Fruit fly (Drosophila melanogaster) whole organism, prepupa: ENCODE results near the gene Mul1.

ENCODE experiments used
- CG11762 ChIP-seq: fragments of 200-800 bp; sonication (Bioruptor generic); optimal IDR thresholded peaks from 3 replicates; lab custom pipeline; 2016; ENCODE audit warnings: missing biosample characterization, missing genetic modification characterization; ENCODE audit not compliant: insufficient read depth
- CG15336 ChIP-seq: fragments of 200-800 bp; sonication (Bioruptor generic); IDR thresholded peaks from 2 replicates; pipeline ENCODE4 v1.3.6; 2022; ENCODE audit warnings: missing biosample characterization, missing genetic modification characterization
- CG1621 ChIP-seq: fragments of 200-800 bp; sonication (Bioruptor generic); optimal IDR thresholded peaks from 3 replicates; lab custom pipeline; 2018; ENCODE audit warnings: missing biosample characterization, mild to moderate bottlenecking, missing genetic modification characterization
- CG3032 ChIP-seq: fragments of 200-800 bp; optimal IDR thresholded peaks from 2 replicates; lab custom pipeline; 2019; ENCODE audit warnings: missing biosample characterization, mild to moderate bottlenecking, missing genetic modification characterization, moderate library complexity
- CG31627 ChIP-seq: fragments of 200-800 bp; sonication (Bioruptor generic); optimal IDR thresholded peaks from 3 replicates; lab custom pipeline; 2016; ENCODE audit warnings: missing biosample characterization, missing genetic modification characterization
- CG32006 ChIP-seq: fragments of 200-800 bp; sonication (Bioruptor generic); optimal IDR thresholded peaks from 3 replicates; lab custom pipeline; 2017; ENCODE audit warnings: missing biosample characterization, mild to moderate bottlenecking, missing genetic modification characterization
- CG34406 ChIP-seq: fragments of 200-800 bp; sonication (Bioruptor generic); optimal IDR thresholded peaks from 3 replicates; lab custom pipeline; 2016; ENCODE audit warnings: missing biosample characterization, missing genetic modification characterization
- CG3919 ChIP-seq: fragments of 200-800 bp; sonication (Bioruptor generic); optimal IDR thresholded peaks from 3 replicates; lab custom pipeline; 2016; ENCODE audit warnings: missing biosample characterization, missing genetic modification characterization
- CG4318 ChIP-seq: fragments of 200-800 bp; sonication (Bioruptor generic); optimal IDR thresholded peaks from 3 replicates; lab custom pipeline; 2017; ENCODE audit warnings: missing biosample characterization, mild to moderate bottlenecking, missing genetic modification characterization
- CG6163 ChIP-seq: fragments of 200-800 bp; sonication (Bioruptor generic); IDR thresholded peaks from 3 replicates; pipeline ENCODE4 v1.3.6; 2022; ENCODE audit warnings: missing biosample characterization, missing genetic modification characterization
- CG6808 ChIP-seq: fragments of 200-800 bp; sonication (Bioruptor generic); optimal IDR thresholded peaks from 3 replicates; lab custom pipeline; 2017; ENCODE audit warnings: missing biosample characterization, missing genetic modification characterization, mild to moderate bottlenecking, moderate library complexity, missing genetic modification reagents
- CG8119 ChIP-seq: fragments of 200-800 bp; sonication (Bioruptor generic); IDR thresholded peaks from 3 replicates; pipeline ENCODE4 v1.3.6; 2022; ENCODE audit warnings: missing biosample characterization, missing genetic modification characterization
- CG8319 ChIP-seq: fragments of 200-800 bp; sonication (Bioruptor generic); optimal IDR thresholded peaks from 3 replicates; lab custom pipeline; 2016; ENCODE audit warnings: missing biosample characterization, missing genetic modification characterization
- CG8632 ChIP-seq: fragments of 200-800 bp; sonication (Bioruptor generic); optimal IDR thresholded peaks from 3 replicates; lab custom pipeline; 2016; ENCODE audit warnings: missing biosample characterization, missing genetic modification characterization
- CG9139 ChIP-seq: fragments of 200-800 bp; sonication (Bioruptor generic); optimal IDR thresholded peaks from 3 replicates; lab custom pipeline; 2017; ENCODE audit warnings: missing biosample characterization, mild to moderate bottlenecking, missing genetic modification characterization
- Eip78C ChIP-seq: fragments of 200-800 bp; sonication (Bioruptor generic); peaks from one replicate; lab custom pipeline; 2016; ENCODE audit warnings: missing biosample characterization, missing genetic modification characterization
- Ets96B ChIP-seq: fragments of 200-800 bp; optimal IDR thresholded peaks from 2 replicates; lab custom pipeline; 2019; ENCODE audit warnings: missing biosample characterization, mild to moderate bottlenecking, missing genetic modification characterization, moderate library complexity
- Gug ChIP-seq: fragments of 200-800 bp; sonication (Bioruptor generic); IDR thresholded peaks from 2 replicates; pipeline ENCODE4 v1.3.6; 2022; ENCODE audit warnings: missing biosample characterization, missing genetic modification characterization
- Hr38 ChIP-seq: sonication (Bioruptor generic); optimal IDR thresholded peaks from 2 replicates; lab custom pipeline; 2016; ENCODE audit warnings: missing biosample characterization, missing genetic modification characterization
- Hr39 ChIP-seq: fragments of 200-800 bp; sonication (Bioruptor generic); optimal IDR thresholded peaks from 2 replicates; lab custom pipeline; 2016; ENCODE audit warnings: missing biosample characterization, missing genetic modification characterization
- Hr4 ChIP-seq: fragments of 200-800 bp; sonication (Bioruptor generic); optimal IDR thresholded peaks from 3 replicates; lab custom pipeline; 2016; ENCODE audit warnings: missing biosample characterization, missing genetic modification characterization
- Met ChIP-seq: fragments of 200-800 bp; sonication (Bioruptor generic); optimal IDR thresholded peaks from 3 replicates; lab custom pipeline; 2016; ENCODE audit warnings: missing biosample characterization, missing genetic modification characterization
- OdsH ChIP-seq: fragments of 200-800 bp; sonication (Bioruptor generic); optimal IDR thresholded peaks from 3 replicates; lab custom pipeline; 2016; ENCODE audit warnings: missing biosample characterization, missing genetic modification characterization
- Smox ChIP-seq: fragments of 200-800 bp; sonication (Bioruptor generic); optimal IDR thresholded peaks from 3 replicates; lab custom pipeline; 2016; ENCODE audit warnings: missing biosample characterization, missing genetic modification characterization
- acj6 ChIP-seq: fragments of 200-800 bp; sonication (Bioruptor generic); optimal IDR thresholded peaks from 3 replicates; lab custom pipeline; 2016; ENCODE audit warnings: missing biosample characterization, missing genetic modification characterization
- cyc ChIP-seq: fragments of 200-800 bp; sonication (Bioruptor generic); optimal IDR thresholded peaks from 3 replicates; lab custom pipeline; 2016; ENCODE audit warnings: missing biosample characterization, missing genetic modification characterization
- esn ChIP-seq: fragments of 200-800 bp; sonication (Bioruptor generic); optimal IDR thresholded peaks from 2 replicates; lab custom pipeline; 2016; ENCODE audit warnings: missing biosample characterization, mild to moderate bottlenecking, missing genetic modification characterization, moderate library complexity
- fd85E ChIP-seq: fragments of 200-800 bp; sonication (Bioruptor generic); optimal IDR thresholded peaks from 3 replicates; lab custom pipeline; 2016; ENCODE audit warnings: missing biosample characterization, missing genetic modification characterization
- fkh ChIP-seq: fragments of 200-800 bp; sonication (Bioruptor generic); optimal IDR thresholded peaks from 3 replicates; lab custom pipeline; 2017; ENCODE audit warnings: missing biosample characterization, mild to moderate bottlenecking, missing genetic modification characterization, moderate library complexity
- lz ChIP-seq: fragments of 200-800 bp; sonication (Bioruptor generic); optimal IDR thresholded peaks from 3 replicates; lab custom pipeline; 2016; ENCODE audit warnings: missing biosample characterization, missing genetic modification characterization
- spab ChIP-seq: fragments of 200-800 bp; sonication (Bioruptor generic); optimal IDR thresholded peaks from 2 replicates; lab custom pipeline; 2017; ENCODE audit warnings: missing biosample characterization, mild to moderate bottlenecking, missing genetic modification characterization, missing genetic modification reagents
- ss ChIP-seq, 2 experiments: fragments of 200-800 bp; sonication (Bioruptor generic); optimal IDR thresholded peaks; 2 replicates in 1 of 2; 3 replicates in 1 of 2; lab custom pipeline; 2017 to 2018; ENCODE audit warnings: mild to moderate bottlenecking in 2 of 2, missing biosample characterization in 2 of 2, missing genetic modification characterization in 2 of 2, moderate library complexity in 1 of 2
- topi ChIP-seq: fragments of 200-800 bp; sonication (Bioruptor generic); optimal IDR thresholded peaks from 3 replicates; lab custom pipeline; 2016; ENCODE audit warnings: missing biosample characterization, missing genetic modification characterization
- vri ChIP-seq: fragments of 200-800 bp; sonication (Bioruptor generic); optimal IDR thresholded peaks from 3 replicates; lab custom pipeline; 2016; ENCODE audit warnings: missing biosample characterization, mild to moderate bottlenecking, missing genetic modification characterization

The Mul1 gene

dm6 chr3L:4021260-4021831, at the start of gene Mul1:
Gene Mul1, plus strand, starts transcription at chr3L:4021457.
- no peak for TF ChIP-seq CG34406 (GFP tag; lab: Kevin White, UChicago)
- peak; percentile 5 for TF ChIP-seq esn (GFP tag; lab: Kevin White, UChicago)
- TF ChIP-seq Gug (GFP tag; lab: Robert Waterston, UW) = no peak
- TF ChIP-seq CG6163 (GFP tag; lab: Robert Waterston, UW) = no peak
- no peak for TF ChIP-seq CG4318
- no peak for TF ChIP-seq Hr4
- no peak for TF ChIP-seq ss (GFP tag; optimal IDR thresholded peaks at IDR 0.05; lab: Kevin White, UChicago)
- no peak for TF ChIP-seq lz
- no peak for TF ChIP-seq CG15336 (GFP tag; lab: Robert Waterston, UW)
- no peak for TF ChIP-seq fd85E (GFP tag; lab: Kevin White, UChicago)
- TF ChIP-seq CG31627 (GFP tag; lab: Kevin White, UChicago) = no peak
- no peak for TF ChIP-seq CG9139 (GFP tag; lab: Kevin White, UChicago)
- no peak for TF ChIP-seq CG1621 (tag; lab: Kevin White, UChicago)
- no peak for TF ChIP-seq CG8119 (GFP tag; lab: Robert Waterston, UW)
- TF ChIP-seq cyc = no peak
- no peak for TF ChIP-seq CG6808 (GFP tag; lab: Kevin White, UChicago)
- no peak for TF ChIP-seq CG8632 (GFP tag; lab: Kevin White, UChicago)
- TF ChIP-seq fkh (GFP tag; lab: Kevin White, UChicago) = peak; percentile 90
- TF ChIP-seq CG32006 = no peak
- no peak for TF ChIP-seq Hr39 (GFP tag; lab: Kevin White, UChicago)
- no peak for TF ChIP-seq CG3919 (GFP tag; lab: Kevin White, UChicago)
- peak; percentile 28 for TF ChIP-seq vri (GFP tag; lab: Kevin White, UChicago)
- TF ChIP-seq spab (GFP tag; lab: Kevin White, UChicago) = no peak
- no peak for TF ChIP-seq Hr38 (GFP tag; lab: Kevin White, UChicago)
- no peak for TF ChIP-seq Smox (GFP tag; lab: Kevin White, UChicago)
- no peak for TF ChIP-seq topi (GFP tag; lab: Kevin White, UChicago)

- TF ChIP-seq OdsH (GFP tag; lab: Kevin White, UChicago) = no peak
- TF ChIP-seq CG1621 (tag; lab: Kevin White, UChicago) = no peak
- no peak for TF ChIP-seq Ets96B (tag; lab: Kevin White, UChicago)
- no peak for TF ChIP-seq CG3032 (tag; lab: Kevin White, UChicago)
- TF ChIP-seq CG11762 (GFP tag; lab: Kevin White, UChicago) = no peak
- TF ChIP-seq lz = no peak
- no peak for TF ChIP-seq Eip78C
- TF ChIP-seq, all 60 proteins: peak for 0
These were observed 48.7 kb upstream of the Mul1 start, which contains the start of gene CG43915 for dm6 chr3L:3972599-3972998. Gene CG43915, plus strand, starts transcription at chr3L:3972899.

- TF ChIP-seq CG1621 (tag; lab: Kevin White, UChicago) = no peak
- TF ChIP-seq spab (GFP tag; lab: Kevin White, UChicago) = no peak
- no peak for TF ChIP-seq CG8319 (GFP tag; lab: Kevin White, UChicago)
- TF ChIP-seq Smox (GFP tag; lab: Kevin White, UChicago) = no peak
These were observed 44.8 kb upstream of the Mul1 start for dm6 chr3L:3976438-3976837.

dm6 chr3L:3977622-3978355, 43.5 kb upstream of the Mul1 start:
- TF ChIP-seq Met (GFP tag; lab: Kevin White, UChicago) (peak; percentile 16), Eip78C (no peak), Hr38 (GFP tag; lab: Kevin White, UChicago) (no peak), acj6 (GFP tag; lab: Kevin White, UChicago) (no peak)
